Worm (Caenorhabditis elegans) whole organism, early embryonic: ENCODE data around the gene fut-4.

Source experiments
- F13C5.2 ChIP-seq: sonication (generic microtip); optimal IDR thresholded peaks from 2 replicates; lab custom pipeline; 2017; ENCODE audit warnings: mild to moderate bottlenecking, missing genetic modification characterization, inconsistent platforms, missing compliant biosample characterization
- aly-1 ChIP-seq: sonication (generic microtip); optimal IDR thresholded peaks from 2 replicates; lab custom pipeline; 2016; ENCODE audit warnings: missing genetic modification characterization, missing compliant biosample characterization
- ama-1 ChIP-seq: fragments of 150-350 bp; optimal IDR thresholded peaks from 2 replicates; lab custom pipeline; 2014
- ceh-36 ChIP-seq: sonication (generic microtip); optimal IDR thresholded peaks from 2 replicates; lab custom pipeline; 2016; ENCODE audit warnings: missing genetic modification characterization, inconsistent platforms, missing compliant biosample characterization
- flt-1 ChIP-seq: fragments of 200-800 bp; sonication (Bioruptor generic); IDR thresholded peaks from 2 replicates; pipeline ENCODE4 v1.3.6; 2022; ENCODE audit warnings: missing genetic modification characterization, missing compliant biosample characterization
- hmbx-1 ChIP-seq: sonication (generic microtip); optimal IDR thresholded peaks from 2 replicates; lab custom pipeline; 2016; ENCODE audit warnings: mild to moderate bottlenecking, missing genetic modification characterization, missing compliant biosample characterization
- hmg-4 ChIP-seq: fragments of 200-800 bp; sonication (Bioruptor generic); optimal IDR thresholded peaks from 2 replicates; lab custom pipeline; 2018; ENCODE audit warnings: mild to moderate bottlenecking, missing genetic modification characterization, missing compliant biosample characterization
- hnd-1 ChIP-seq: sonication (generic microtip); optimal IDR thresholded peaks from 2 replicates; lab custom pipeline; 2016; ENCODE audit warnings: missing genetic modification characterization, missing compliant biosample characterization
- pes-1 ChIP-seq: fragments of 200-800 bp; sonication (Bioruptor generic); IDR thresholded peaks from 2 replicates; pipeline ENCODE4 v1.3.6; 2022; ENCODE audit warnings: missing genetic modification reagents, missing genetic modification characterization, missing compliant biosample characterization
- sea-1 ChIP-seq: fragments of 200-800 bp; sonication (Bioruptor generic); conservative IDR thresholded peaks from 2 replicates; pipeline ENCODE4 v1.3.6; 2022; ENCODE audit warnings: missing genetic modification characterization, missing compliant biosample characterization
- tbx-37 ChIP-seq: fragments of 200-800 bp; sonication (Bioruptor generic); conservative IDR thresholded peaks from 2 replicates; pipeline ENCODE4 v1.3.6; 2022; ENCODE audit warnings: missing genetic modification reagents, missing genetic modification characterization, missing compliant biosample characterization
- tra-4 ChIP-seq: sonication (generic microtip); optimal IDR thresholded peaks from 2 replicates; lab custom pipeline; 2017; ENCODE audit warnings: missing genetic modification characterization, missing compliant biosample characterization

- no peak for TF ChIP-seq ama-1 (lab: Kevin White, UChicago)
- TF ChIP-seq ceh-36 (tag; lab: Kevin White, UChicago): no peak
- no peak for TF ChIP-seq sea-1
- no peak for TF ChIP-seq flt-1
- TF ChIP-seq tra-4 (tag; lab: Kevin White, UChicago): no peak
- no peak for TF ChIP-seq hmbx-1 (tag; lab: Kevin White, UChicago)
- TF ChIP-seq pes-1 (GFP tag; lab: Robert Waterston, UW): no peak
- TF ChIP-seq aly-1 (tag; lab: Kevin White, UChicago): no peak
- no peak for TF ChIP-seq tbx-37 (GFP tag; lab: Robert Waterston, UW)
- TF ChIP-seq hmg-4 (GFP tag; lab: Kevin White, UChicago): no peak
- TF ChIP-seq hnd-1 (tag; lab: Kevin White, UChicago): no peak
- TF ChIP-seq F13C5.2 (tag; lab: Kevin White, UChicago): peak; percentile 46
These were observed 35.3 kb downstream of the fut-4 start, which contains the start of the genes F08D12.12 and srpa-72 for ce11 chrII:2787031-2787512.
